Worm (Caenorhabditis elegans) whole organism, late embryonic: ENCODE measurements around the gene nspg-11.

Experiments
- C08G9.2 ChIP-seq: sonication (generic microtip); optimal IDR thresholded peaks from 2 replicates; lab custom pipeline; 2016; ENCODE audit warnings: mild to moderate bottlenecking, missing genetic modification characterization, moderate library complexity, missing compliant biosample characterization
- C38D4.7 ChIP-seq: fragments of 200-800 bp; sonication (Bioruptor generic); optimal IDR thresholded peaks from 2 replicates; lab custom pipeline; 2018; ENCODE audit warnings: mild to moderate bottlenecking, missing genetic modification characterization, moderate library complexity, missing compliant biosample characterization
- F13H6.1 ChIP-seq: sonication (generic microtip); optimal IDR thresholded peaks from 2 replicates; lab custom pipeline; 2016; ENCODE audit warnings: missing genetic modification characterization, missing compliant biosample characterization
- K02D7.2 ChIP-seq: sonication (generic microtip); optimal IDR thresholded peaks from 2 replicates; lab custom pipeline; 2017; ENCODE audit warnings: mild to moderate bottlenecking, missing genetic modification characterization, missing compliant biosample characterization
- K09A11.1 ChIP-seq: sonication (generic microtip); optimal IDR thresholded peaks from 2 replicates; lab custom pipeline; 2017; ENCODE audit warnings: antibody characterized with exemption, mild to moderate bottlenecking, missing genetic modification characterization, missing compliant biosample characterization; ENCODE audit not compliant: insufficient read depth
- T23F11.4 ChIP-seq: fragments of 200-800 bp; sonication (Bioruptor generic); optimal IDR thresholded peaks from 2 replicates; lab custom pipeline; 2018; ENCODE audit warnings: mild to moderate bottlenecking, missing genetic modification characterization, missing compliant biosample characterization
- Y22D7AL.16 ChIP-seq: sonication (generic microtip); optimal IDR thresholded peaks from 2 replicates; lab custom pipeline; 2016; ENCODE audit warnings: missing genetic modification characterization, missing compliant biosample characterization
- ceh-14 ChIP-seq: sonication (generic microtip); optimal IDR thresholded peaks from 2 replicates; lab custom pipeline; 2016; ENCODE audit warnings: missing genotype, missing genetic modification characterization, missing compliant biosample characterization
- ceh-18 ChIP-seq: sonication (generic microtip); optimal IDR thresholded peaks from 2 replicates; lab custom pipeline; 2016; ENCODE audit warnings: missing genetic modification characterization, missing compliant biosample characterization
- ceh-2 ChIP-seq: sonication (generic microtip); optimal IDR thresholded peaks from 2 replicates; lab custom pipeline; 2016; ENCODE audit warnings: missing genotype, missing genetic modification characterization, missing compliant biosample characterization
- ceh-24 ChIP-seq: sonication (generic microtip); optimal IDR thresholded peaks from 2 replicates; lab custom pipeline; 2016; ENCODE audit warnings: mild to moderate bottlenecking, missing genetic modification characterization, missing compliant biosample characterization
- ceh-30 ChIP-seq: fragments of 150-350 bp; optimal IDR thresholded peaks from 2 replicates; lab custom pipeline; 2014; ENCODE audit warnings: missing biosample characterization, missing genetic modification characterization
- ceh-6 ChIP-seq: fragments of 200-800 bp; sonication (Bioruptor generic); optimal IDR thresholded peaks from 2 replicates; lab custom pipeline; 2018; ENCODE audit warnings: mild to moderate bottlenecking, missing genetic modification characterization, missing compliant biosample characterization
- dve-1 ChIP-seq: sonication (generic microtip); optimal IDR thresholded peaks from 2 replicates; lab custom pipeline; 2017; ENCODE audit warnings: antibody characterized with exemption, mild to moderate bottlenecking, missing genetic modification characterization, missing compliant biosample characterization
- elt-2 ChIP-seq: sonication (generic microtip); optimal IDR thresholded peaks from 2 replicates; lab custom pipeline; 2016; ENCODE audit warnings: missing genetic modification reagents, missing genetic modification characterization, missing compliant biosample characterization
- ets-4 ChIP-seq: sonication (generic microtip); optimal IDR thresholded peaks from 2 replicates; lab custom pipeline; 2016; ENCODE audit warnings: missing genetic modification characterization, missing compliant biosample characterization
- gmeb-2 ChIP-seq: sonication (generic microtip); optimal IDR thresholded peaks from 2 replicates; lab custom pipeline; 2016; ENCODE audit warnings: missing genetic modification characterization, inconsistent platforms, missing compliant biosample characterization
- hlh-13 ChIP-seq: fragments of 200-800 bp; sonication (Bioruptor generic); optimal IDR thresholded peaks from 2 replicates; lab custom pipeline; 2018; ENCODE audit warnings: mild to moderate bottlenecking, missing genetic modification characterization, missing compliant biosample characterization
- hlh-15 ChIP-seq: sonication (generic microtip); optimal IDR thresholded peaks from 2 replicates; lab custom pipeline; 2016; ENCODE audit warnings: missing genetic modification characterization, missing compliant biosample characterization
- hlh-30 ChIP-seq: sonication (generic microtip); optimal IDR thresholded peaks from 2 replicates; lab custom pipeline; 2017; ENCODE audit warnings: antibody characterized with exemption, missing genetic modification characterization, missing compliant biosample characterization; ENCODE audit not compliant: insufficient read depth
- lin-11 ChIP-seq: fragments of 200-800 bp; sonication (Bioruptor generic); optimal IDR thresholded peaks from 2 replicates; lab custom pipeline; 2018; ENCODE audit warnings: mild to moderate bottlenecking, missing genetic modification characterization, missing compliant biosample characterization
- madf-2 ChIP-seq: sonication (generic microtip); optimal IDR thresholded peaks from 2 replicates; lab custom pipeline; 2017; ENCODE audit warnings: missing genetic modification characterization, missing compliant biosample characterization
- nfya-1 ChIP-seq: sonication (generic microtip); optimal IDR thresholded peaks from 2 replicates; lab custom pipeline; 2017; ENCODE audit warnings: missing genetic modification characterization, mild to moderate bottlenecking, missing compliant biosample characterization, antibody characterized with exemption, moderate library complexity
- nhr-11 ChIP-seq: fragments of 150-350 bp; optimal IDR thresholded peaks from 2 replicates; lab custom pipeline; 2014; ENCODE audit warnings: missing biosample characterization, missing genetic modification characterization
- odd-2 ChIP-seq: sonication (generic microtip); optimal IDR thresholded peaks from 2 replicates; lab custom pipeline; 2017; ENCODE audit warnings: antibody characterized with exemption, mild to moderate bottlenecking, missing genetic modification characterization, missing compliant biosample characterization
- pha-2 ChIP-seq: sonication (generic microtip); optimal IDR thresholded peaks from 2 replicates; lab custom pipeline; 2017; ENCODE audit warnings: mild to moderate bottlenecking, missing genetic modification characterization, missing compliant biosample characterization
- pqm-1 ChIP-seq: sonication (generic microtip); optimal IDR thresholded peaks from 2 replicates; lab custom pipeline; 2016; ENCODE audit warnings: missing genetic modification characterization, missing compliant biosample characterization
- ref-2 ChIP-seq: sonication (generic microtip); optimal IDR thresholded peaks from 2 replicates; lab custom pipeline; 2016; ENCODE audit warnings: missing genetic modification characterization, missing compliant biosample characterization
- rnt-1 ChIP-seq: sonication (generic microtip); optimal IDR thresholded peaks from 2 replicates; lab custom pipeline; 2016; ENCODE audit warnings: missing genetic modification characterization, missing compliant biosample characterization
- tbx-2 ChIP-seq: sonication (generic microtip); optimal IDR thresholded peaks from 2 replicates; lab custom pipeline; 2016; ENCODE audit warnings: missing genetic modification characterization, missing compliant biosample characterization
- ttx-3 ChIP-seq: sonication (generic microtip); optimal IDR thresholded peaks from 2 replicates; lab custom pipeline; 2016; ENCODE audit warnings: missing genetic modification reagents, missing genetic modification characterization, missing compliant biosample characterization
- unc-3 ChIP-seq, 2 experiments: fragments of 200-800 bp in 1 of 2; sonication (Bioruptor generic) in 1 of 2; sonication (generic microtip) in 1 of 2; conservative IDR thresholded peaks in 1 of 2; optimal IDR thresholded peaks in 1 of 2; 2 replicates each; pipeline versions ENCODE4 v1.3.6 to Lab custom; 2016 to 2022; ENCODE audit warnings: missing compliant biosample characterization in 2 of 2, missing genetic modification characterization in 2 of 2, missing genetic modification reagents in 1 of 2
- unc-55 ChIP-seq: sonication (generic microtip); optimal IDR thresholded peaks from 2 replicates; lab custom pipeline; 2017; ENCODE audit warnings: missing biosample characterization, missing genetic modification reagents, missing genetic modification characterization
- zip-5 ChIP-seq: sonication (generic microtip); optimal IDR thresholded peaks from 2 replicates; lab custom pipeline; 2016; ENCODE audit warnings: missing genetic modification characterization, missing compliant biosample characterization

The nspg-11 gene

ce11 chrIV:9339205-9339604 lies 15.3 kb upstream of the nspg-11 start, which contains the start of gene T20D3.6:
T20D3.6 (minus strand) TSS chrIV:9339305.
- TF ChIP-seq madf-2 (tag; lab: Kevin White, UChicago) = no peak
- no peak for TF ChIP-seq nhr-11 (tag; lab: Kevin White, UChicago)
- no peak for TF ChIP-seq zip-5 (tag; lab: Kevin White, UChicago)
- TF ChIP-seq unc-3 (GFP tag; conservative IDR thresholded peaks at IDR 0.05; lab: Robert Waterston, UW) = no peak
- no peak for TF ChIP-seq unc-3 (tag; optimal IDR thresholded peaks at IDR 0.05; lab: Kevin White, UChicago)
- TF ChIP-seq, all 69 proteins: peak for 0

- TF ChIP-seq gmeb-2 (no peak), ceh-2 (tag; lab: Kevin White, UChicago) (peak; percentile 7), K02D7.2 (no peak), tbx-2 (tag; lab: Kevin White, UChicago) (peak; percentile 7), ceh-30 (tag; lab: Kevin White, UChicago) (no peak)
Observed at ce11 chrIV:9336538-9337090, 12.7 kb upstream of the nspg-11 start, which contains the start of gene T20D3.5. T20D3.5 (plus strand) TSS chrIV:9337040.

ce11 chrIV:9335552-9336251 lies 11.8 kb upstream of the nspg-11 start, which contains the start of the genes coa-4 and T20D3.14:
coa-4 (minus strand) TSS chrIV:9335602.
T20D3.14 (minus strand) TSS chrIV:9335909.
- no peak for TF ChIP-seq ceh-30 (tag; lab: Kevin White, UChicago)
- TF ChIP-seq madf-2 (tag; lab: Kevin White, UChicago) = no peak
- no peak for TF ChIP-seq hlh-30

ce11 chrIV:9333007-9333406 lies 9.1 kb upstream of the nspg-11 start:
- no peak for TF ChIP-seq rnt-1 (tag; lab: Kevin White, UChicago)
- TF ChIP-seq pqm-1 = no peak
- TF ChIP-seq elt-2 (tag; lab: Kevin White, UChicago) = peak; percentile 49
- TF ChIP-seq T23F11.4 (GFP tag; lab: Kevin White, UChicago) = no peak
- no peak for TF ChIP-seq nhr-11 (tag; lab: Kevin White, UChicago)

ce11 chrIV:9330755-9331154 lies 6.9 kb upstream of the nspg-11 start, which contains the start of gene nspg-7.1:
nspg-7.1 (minus strand) TSS chrIV:9330855.
- no peak for TF ChIP-seq nfya-1
- no peak for TF ChIP-seq C38D4.7 (GFP tag; lab: Kevin White, UChicago)
- no peak for TF ChIP-seq unc-55 (GFP tag; lab: Kevin White, UChicago)
- no peak for TF ChIP-seq C08G9.2 (tag; lab: Kevin White, UChicago)
- TF ChIP-seq ets-4 (tag; lab: Kevin White, UChicago) = no peak
- no peak for TF ChIP-seq ref-2 (tag; lab: Kevin White, UChicago)
- no peak for TF ChIP-seq rnt-1 (tag; lab: Kevin White, UChicago)
- no peak for TF ChIP-seq K09A11.1 (tag; lab: Kevin White, UChicago)
- no peak for TF ChIP-seq F13H6.1 (tag; lab: Kevin White, UChicago)
- no peak for TF ChIP-seq Y22D7AL.16 (tag; lab: Kevin White, UChicago)
- TF ChIP-seq lin-11 (tag; lab: Kevin White, UChicago) = no peak
- TF ChIP-seq hlh-13 (GFP tag; lab: Kevin White, UChicago) = no peak
- TF ChIP-seq pha-2 = no peak
- no peak for TF ChIP-seq ttx-3 (tag; lab: Kevin White, UChicago)
- no peak for TF ChIP-seq madf-2 (tag; lab: Kevin White, UChicago)

- TF ChIP-seq odd-2 (tag; lab: Kevin White, UChicago) (no peak), ceh-14 (tag; lab: Kevin White, UChicago) (no peak), F13H6.1 (tag; lab: Kevin White, UChicago) (no peak), ceh-24 (tag; lab: Kevin White, UChicago) (no peak), hlh-15 (no peak), madf-2 (tag; lab: Kevin White, UChicago) (no peak), K02D7.2 (no peak), unc-55 (GFP tag; lab: Kevin White, UChicago) (no peak), ceh-6 (no peak), ceh-18 (tag; lab: Kevin White, UChicago) (no peak), ref-2 (tag; lab: Kevin White, UChicago) (no peak), dve-1 (tag; lab: Kevin White, UChicago) (no peak)
Observed at ce11 chrIV:9327706-9328105, 3.8 kb upstream of the nspg-11 start, which contains the start of gene clec-183. clec-183 (plus strand) TSS chrIV:9328006.
